Fruit fly (Drosophila melanogaster): ENCODE results near the gene Cyp304a1.

dm6 chr3R:13014168-13014881, 50.7 kb downstream of the Cyp304a1 start:
- no peak for TF ChIP-seq Myc (optimal IDR thresholded peaks at IDR 0.05)
- TF ChIP-seq Sin3A (optimal IDR thresholded peaks at IDR 0.05) = no peak
- no peak for TF ChIP-seq ttk (optimal IDR thresholded peaks at IDR 0.05)
- no peak for TF ChIP-seq insv (optimal IDR thresholded peaks at IDR 0.05)
- no peak for TF ChIP-seq h (optimal IDR thresholded peaks at IDR 0.05)
